Fruit fly (Drosophila melanogaster) whole organism, embryonic: ENCODE results near the gene side-IV.

Source experiments
- CTCF ChIP-seq: fragments of 200-800 bp; sonication (Bioruptor generic); optimal IDR thresholded peaks from 2 replicates; lab custom pipeline; 2017; ENCODE audit warnings: missing biosample characterization, mild to moderate bottlenecking, missing genetic modification characterization, moderate library complexity
- Hmx ChIP-seq: fragments of 200-800 bp; sonication (Bioruptor generic); optimal IDR thresholded peaks from 2 replicates; lab custom pipeline; 2016; ENCODE audit warnings: missing biosample characterization, missing genetic modification characterization
- Mrtf ChIP-seq: fragments of 200-800 bp; sonication (Bioruptor generic); IDR thresholded peaks from 3 replicates; pipeline ENCODE4 v1.3.6; 2022; ENCODE audit warnings: missing biosample characterization, missing genetic modification characterization
- run ChIP-seq: fragments of 200-800 bp; sonication (Bioruptor generic); optimal IDR thresholded peaks from 3 replicates; lab custom pipeline; 2018; ENCODE audit warnings: missing biosample characterization, mild to moderate bottlenecking, missing genetic modification characterization
- unpg ChIP-seq: fragments of 200-800 bp; sonication (Bioruptor generic); optimal IDR thresholded peaks from 3 replicates; lab custom pipeline; 2018; ENCODE audit warnings: missing biosample characterization, mild to moderate bottlenecking, missing genetic modification characterization, moderate library complexity

dm6 chr3R:13434325-13435168 is 15.8 kb upstream of the side-IV start, which contains the start of gene yrt:
- TF ChIP-seq unpg (GFP tag; lab: Kevin White, UChicago) (no peak), run (tag; lab: Kevin White, UChicago) (no peak), Mrtf (no peak), CTCF (GFP tag; lab: Kevin White, UChicago) (peak; percentile 77), Hmx (GFP tag; lab: Kevin White, UChicago) (no peak)
